Fruit fly (Drosophila melanogaster) S2 (cell line): ENCODE measurements around the gene dsd.

ENCODE experiments used
- CG8478 ChIP-seq: fragments of >200 bp; optimal IDR thresholded peaks from 2 replicates; lab custom pipeline; 2018
- CTCF ChIP-seq, 2 experiments: fragments of >200 bp; optimal IDR thresholded peaks; 2 replicates each; lab custom pipeline; 2018

dm6 chr3R:27607218-27607929 lies at the start of gene dsd, which contains the start of gene Tusp:
- TF ChIP-seq CG8478 (lab: Kevin White, UChicago), result no peak
- TF ChIP-seq CTCF (optimal IDR thresholded peaks at IDR 0.05; lab: Kevin White, UChicago), result no peak
